Fruit fly (Drosophila melanogaster): ENCODE results near the gene Wbp2.

- TF ChIP-seq fd96Ca (GFP tag; IDR thresholded peaks at IDR 0.05) (no peak), CG14655 (GFP tag; optimal IDR thresholded peaks at IDR 0.05) (no peak), Pif1A (GFP tag; optimal IDR thresholded peaks at IDR 0.05) (no peak), CG8159 (tag; optimal IDR thresholded peaks at IDR 0.05) (no peak), CG32121 (GFP tag; IDR thresholded peaks at IDR 0.05) (no peak), EcR (GFP tag; optimal IDR thresholded peaks at IDR 0.05) (no peak), Ets98B (GFP tag; IDR thresholded peaks at IDR 0.05) (no peak), Snoo (tag; optimal IDR thresholded peaks at IDR 0.05) (no peak), CG9948 (tag; optimal IDR thresholded peaks at IDR 0.05) (no peak), CG4496 (GFP tag; IDR thresholded peaks at IDR 0.05) (no peak), CG13204 (GFP tag; optimal IDR thresholded peaks at IDR 0.05) (no peak)
These were observed 44.2 kb upstream of the Wbp2 start, which contains the start of gene Sap130 for dm6 chr3L:12805660-12806289.
